Worm (Caenorhabditis elegans): ENCODE results near the gene spig-10.

Gene spig-10

ce11 chrV:7036475-7036874 lies 30.4 kb downstream of the spig-10 start, which contains the start of gene twk-11:
twk-11 (minus strand) TSS chrV:7036575.
- TF ChIP-seq ztf-1 (GFP tag; conservative IDR thresholded peaks at IDR 0.05): no peak
- TF ChIP-seq mab-5 (tag; optimal IDR thresholded peaks at IDR 0.05): no peak
- TF ChIP-seq nhr-237 (tag; optimal IDR thresholded peaks at IDR 0.05): no peak
- no peak for TF ChIP-seq nhr-6 (tag; optimal IDR thresholded peaks at IDR 0.05)
- no peak for TF ChIP-seq blmp-1 (tag; optimal IDR thresholded peaks at IDR 0.05; ENCODE audit: insufficient read depth)
- no peak for TF ChIP-seq nhr-10 (tag; optimal IDR thresholded peaks at IDR 0.05)
- TF ChIP-seq nhr-25 (tag; optimal IDR thresholded peaks at IDR 0.05): no peak
- no peak for TF ChIP-seq R02D3.7 (tag; optimal IDR thresholded peaks at IDR 0.05)
- TF ChIP-seq sem-4 (tag; optimal IDR thresholded peaks at IDR 0.05): no peak
- TF ChIP-seq crh-2 (tag; optimal IDR thresholded peaks at IDR 0.05): no peak
- TF ChIP-seq mbf-1 (tag; optimal IDR thresholded peaks at IDR 0.05): no peak
- TF ChIP-seq ztf-11 (tag; optimal IDR thresholded peaks at IDR 0.05): no peak
- no peak for TF ChIP-seq ztf-4 (tag; optimal IDR thresholded peaks at IDR 0.05)
- TF ChIP-seq elt-3 (tag; optimal IDR thresholded peaks at IDR 0.05): no peak
- TF ChIP-seq zag-1 (tag; optimal IDR thresholded peaks at IDR 0.05): no peak
- TF ChIP-seq unc-39 (tag; optimal IDR thresholded peaks at IDR 0.05): no peak
- TF ChIP-seq unc-62 (GFP tag; optimal IDR thresholded peaks at IDR 0.05): no peak
- no peak for TF ChIP-seq aly-2 (tag; optimal IDR thresholded peaks at IDR 0.05)
- TF ChIP-seq unc-55 (GFP tag; optimal IDR thresholded peaks at IDR 0.05): no peak
- no peak for TF ChIP-seq nhr-21 (tag; optimal IDR thresholded peaks at IDR 0.05)

- no peak for TF ChIP-seq R02D3.7 (tag; optimal IDR thresholded peaks at IDR 0.05)
- TF ChIP-seq alr-1 (tag; optimal IDR thresholded peaks at IDR 0.05): no peak
- no peak for TF ChIP-seq snpc-4 (tag; optimal IDR thresholded peaks at IDR 0.05)
- TF ChIP-seq ZK546.5 (tag; optimal IDR thresholded peaks at IDR 0.05): no peak
- no peak for TF ChIP-seq unc-55 (GFP tag; optimal IDR thresholded peaks at IDR 0.05)
- TF ChIP-seq lin-11 (tag; optimal IDR thresholded peaks at IDR 0.05): no peak
- no peak for TF ChIP-seq nhr-10 (tag; optimal IDR thresholded peaks at IDR 0.05)
- TF ChIP-seq dmd-4 (tag; optimal IDR thresholded peaks at IDR 0.05): no peak
- TF ChIP-seq nhr-12 (tag; optimal IDR thresholded peaks at IDR 0.05): no peak
- TF ChIP-seq blmp-1 (tag; optimal IDR thresholded peaks at IDR 0.05; ENCODE audit: insufficient read depth): no peak
- TF ChIP-seq zag-1 (tag; optimal IDR thresholded peaks at IDR 0.05): no peak
- TF ChIP-seq nhr-23 (tag; optimal IDR thresholded peaks at IDR 0.05): no peak
- TF ChIP-seq nhr-77 (tag; optimal IDR thresholded peaks at IDR 0.05): no peak
- TF ChIP-seq crh-2 (tag; optimal IDR thresholded peaks at IDR 0.05): no peak
- TF ChIP-seq peb-1 (tag; optimal IDR thresholded peaks at IDR 0.05): no peak
- TF ChIP-seq gmeb-1 (tag; optimal IDR thresholded peaks at IDR 0.05): no peak
- no peak for TF ChIP-seq ztf-1 (GFP tag; conservative IDR thresholded peaks at IDR 0.05)
- TF ChIP-seq nhr-6 (tag; optimal IDR thresholded peaks at IDR 0.05): no peak
These were observed 39.9 kb downstream of the spig-10 start, which contains the start of gene F20A1.2 for ce11 chrV:7046005-7046404. F20A1.2 (plus strand) TSS chrV:7046305.

DNA sequence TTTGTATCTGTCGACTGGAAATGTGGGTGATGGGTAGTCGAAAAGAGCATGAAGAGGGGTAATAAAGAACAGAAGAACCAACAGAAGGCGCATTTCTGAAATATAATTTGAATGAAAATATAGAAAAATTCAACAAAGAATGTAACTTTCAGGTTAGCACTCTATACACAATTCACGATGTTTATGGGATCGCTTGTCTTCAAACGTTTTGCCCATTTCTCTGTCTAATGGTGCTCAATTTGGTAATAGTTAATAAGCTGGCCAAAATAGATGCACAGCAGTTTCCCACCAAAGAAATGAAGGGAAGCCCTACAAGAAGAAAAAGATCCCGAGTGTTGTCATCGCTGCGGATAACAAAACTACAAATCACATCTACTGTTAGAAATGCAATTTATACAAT lies 41.4 kb downstream of the spig-10 start, which contains the start of gene F20A1.8:
Gene F20A1.8, minus strand, starts transcription at position 101 of the 400 bp plus-strand sequence.
- TF ChIP-seq lsy-2 (tag; optimal IDR thresholded peaks at IDR 0.05) (no peak), elt-3 (tag; optimal IDR thresholded peaks at IDR 0.05) (no peak), snpc-4 (tag; optimal IDR thresholded peaks at IDR 0.05) (no peak), ceh-82 (tag; optimal IDR thresholded peaks at IDR 0.05) (no peak), unc-55 (GFP tag; optimal IDR thresholded peaks at IDR 0.05) (no peak), nhr-10 (tag; optimal IDR thresholded peaks at IDR 0.05) (no peak), sem-4 (tag; optimal IDR thresholded peaks at IDR 0.05) (no peak), R02D3.7 (tag; optimal IDR thresholded peaks at IDR 0.05) (no peak), sma-3 (GFP tag; optimal IDR thresholded peaks at IDR 0.05) (no peak), F13H6.1 (tag; optimal IDR thresholded peaks at IDR 0.05) (no peak), alr-1 (tag; optimal IDR thresholded peaks at IDR 0.05) (no peak), nhr-21 (tag; optimal IDR thresholded peaks at IDR 0.05) (no peak), nhr-6 (tag; optimal IDR thresholded peaks at IDR 0.05) (no peak), nhr-237 (tag; optimal IDR thresholded peaks at IDR 0.05) (no peak), nhr-12 (tag; optimal IDR thresholded peaks at IDR 0.05) (no peak), gmeb-1 (tag; optimal IDR thresholded peaks at IDR 0.05) (no peak), peb-1 (tag; optimal IDR thresholded peaks at IDR 0.05) (no peak), ztf-4 (tag; optimal IDR thresholded peaks at IDR 0.05) (no peak), egl-27 (tag; optimal IDR thresholded peaks at IDR 0.05) (no peak)

DNA sequence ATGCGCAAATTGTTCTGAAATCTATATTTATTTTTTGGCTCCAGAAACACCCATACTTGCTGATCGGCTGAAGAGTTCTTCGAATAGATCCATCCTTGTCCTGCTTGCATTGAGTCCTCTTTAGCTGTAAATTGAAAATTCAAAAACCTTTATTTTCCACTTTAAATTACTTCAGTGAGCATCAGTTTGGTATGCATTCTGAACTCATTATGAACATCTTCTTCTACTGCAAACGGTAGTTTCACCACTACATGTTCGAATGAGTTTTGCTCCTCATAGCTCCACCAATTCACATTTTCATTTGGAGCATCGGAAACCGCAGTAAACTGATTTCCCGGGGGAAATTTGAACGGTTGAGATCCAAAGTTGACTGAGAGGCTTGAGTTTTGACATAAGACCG lies 44.1 kb downstream of the spig-10 start:
- TF ChIP-seq unc-62 (GFP tag; optimal IDR thresholded peaks at IDR 0.05) (no peak), alr-1 (tag; optimal IDR thresholded peaks at IDR 0.05) (no peak), dmd-4 (tag; optimal IDR thresholded peaks at IDR 0.05) (no peak), mdl-1 (tag; optimal IDR thresholded peaks at IDR 0.05) (no peak), nhr-11 (tag; optimal IDR thresholded peaks at IDR 0.05) (no peak), peb-1 (tag; optimal IDR thresholded peaks at IDR 0.05) (no peak), sem-4 (tag; optimal IDR thresholded peaks at IDR 0.05) (no peak)

Measured in whole organism, L2 larva.